Fruit fly (Drosophila melanogaster) whole organism, larva: ENCODE results near the gene Naa60.

Source experiments
- noc ChIP-seq: fragments of 200-800 bp; sonication (Bioruptor generic); optimal IDR thresholded peaks from 3 replicates; lab custom pipeline; 2019; ENCODE audit warnings: missing biosample characterization, mild to moderate bottlenecking, missing genetic modification characterization, moderate library complexity

The Naa60 gene

dm6 chr3L:9694867-9695236 lies 31.8 kb upstream of the Naa60 start:
- TF ChIP-seq noc (tag; lab: Kevin White, UChicago) = no peak

DNA sequence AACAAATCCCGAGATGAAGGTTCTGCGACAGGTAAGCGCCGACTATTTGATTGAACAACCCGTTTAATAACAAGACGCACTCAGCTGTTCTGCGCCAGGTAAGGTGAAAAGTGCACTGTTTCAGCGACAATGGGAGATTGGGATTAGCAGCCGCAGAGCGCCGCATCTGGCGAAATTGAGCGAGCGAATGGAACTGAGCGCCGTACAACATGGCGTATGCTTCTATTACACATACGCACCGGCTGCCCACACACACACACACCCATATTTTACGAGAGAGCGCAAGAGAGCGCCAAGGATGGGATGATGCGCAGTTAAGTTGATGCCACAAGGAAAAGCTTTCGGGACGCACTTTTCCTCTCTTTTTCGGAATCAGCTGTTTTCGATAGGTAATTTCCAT lies 31.5 kb upstream of the Naa60 start:
- no peak for TF ChIP-seq noc (tag; lab: Kevin White, UChicago)

dm6 chr3L:9695647-9696046 lies 31.0 kb upstream of the Naa60 start:
- no peak for TF ChIP-seq noc (tag; lab: Kevin White, UChicago)

DNA sequence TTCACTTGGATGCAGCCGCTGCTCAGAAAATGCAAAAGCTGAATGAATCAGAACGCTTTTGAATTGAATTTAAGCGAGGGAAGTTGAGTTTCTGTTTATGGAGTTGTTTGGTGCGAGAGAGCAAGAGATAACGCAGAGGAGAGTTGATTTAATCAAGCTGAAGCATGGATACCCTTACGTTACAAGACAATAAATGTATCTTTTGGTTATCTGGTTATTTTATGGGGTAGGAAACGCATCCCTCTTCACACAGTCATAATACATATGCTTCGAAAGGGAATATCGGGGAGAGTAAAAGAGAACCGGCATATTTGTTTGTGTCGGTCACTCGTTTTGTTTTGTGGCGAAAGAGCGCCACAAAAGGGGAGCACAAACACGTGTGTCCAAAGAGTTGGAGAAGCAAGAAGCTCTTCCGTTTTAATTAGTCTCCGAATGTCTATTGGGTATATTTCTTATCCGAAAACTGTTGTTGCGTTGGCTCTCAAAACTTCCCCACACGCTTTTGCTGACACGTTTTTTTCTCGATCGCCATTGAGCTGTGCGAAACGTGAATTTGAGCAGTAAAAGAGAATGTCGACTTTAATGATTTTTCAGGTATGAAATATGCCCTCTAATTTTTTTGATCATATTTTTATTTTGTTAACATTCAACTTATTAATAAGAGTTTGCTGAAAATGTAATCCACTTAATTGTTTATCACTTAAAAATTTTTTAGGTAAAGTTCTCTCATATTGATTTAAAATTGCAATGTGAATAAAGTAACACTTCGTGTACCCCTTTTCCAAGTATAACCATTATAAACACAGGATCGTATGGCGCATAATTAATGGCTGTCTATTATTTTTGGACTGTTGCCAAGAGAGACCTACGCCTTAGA lies 29.8 kb upstream of the Naa60 start, which contains the start of gene Prps:
Gene Prps (minus strand): TSS at position 51 of the 877 bp plus-strand sequence.
- TF ChIP-seq noc (tag; lab: Kevin White, UChicago) = peak; percentile 72

DNA sequence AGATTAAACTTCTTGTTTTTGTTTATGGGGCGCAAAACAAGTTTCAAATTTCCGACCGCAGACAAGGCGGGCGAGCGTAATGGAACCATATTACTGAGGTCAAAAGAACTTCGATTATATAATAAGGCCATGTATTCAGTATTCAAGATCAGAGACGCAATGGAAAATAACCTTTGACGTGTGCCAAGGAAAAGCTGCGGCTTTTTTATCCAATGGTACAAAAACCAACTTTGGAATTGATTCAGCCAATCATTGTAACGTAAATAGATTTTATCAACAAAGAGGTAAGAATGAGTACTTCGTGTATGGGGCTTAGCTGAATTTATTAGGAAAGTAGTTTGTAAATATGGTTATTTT lies 29.2 kb upstream of the Naa60 start:
- TF ChIP-seq noc (tag; lab: Kevin White, UChicago) = no peak

dm6 chr3L:9698193-9698642 lies 28.5 kb upstream of the Naa60 start, which contains the start of gene Ubc4:
Gene Ubc4, plus strand, starts transcription at chr3L:9698336.
- TF ChIP-seq noc (tag; lab: Kevin White, UChicago) = no peak

- no peak for TF ChIP-seq noc (tag; lab: Kevin White, UChicago)
Observed at dm6 chr3L:9703495-9703894, 23.2 kb upstream of the Naa60 start, which contains the start of gene CG6761. Gene CG6761, minus strand, starts transcription at chr3L:9703595.

- TF ChIP-seq noc (tag; lab: Kevin White, UChicago) = no peak
Observed at dm6 chr3L:9704162-9704748, 22.4 kb upstream of the Naa60 start, which contains the start of gene CG16711. Gene CG16711, plus strand, starts transcription at chr3L:9704331.

- no peak for TF ChIP-seq noc (tag; lab: Kevin White, UChicago)
Observed at dm6 chr3L:9705591-9705990, 21.1 kb upstream of the Naa60 start.

dm6 chr3L:9708797-9709196 lies 17.9 kb upstream of the Naa60 start:
- TF ChIP-seq noc (tag; lab: Kevin White, UChicago) = no peak

DNA sequence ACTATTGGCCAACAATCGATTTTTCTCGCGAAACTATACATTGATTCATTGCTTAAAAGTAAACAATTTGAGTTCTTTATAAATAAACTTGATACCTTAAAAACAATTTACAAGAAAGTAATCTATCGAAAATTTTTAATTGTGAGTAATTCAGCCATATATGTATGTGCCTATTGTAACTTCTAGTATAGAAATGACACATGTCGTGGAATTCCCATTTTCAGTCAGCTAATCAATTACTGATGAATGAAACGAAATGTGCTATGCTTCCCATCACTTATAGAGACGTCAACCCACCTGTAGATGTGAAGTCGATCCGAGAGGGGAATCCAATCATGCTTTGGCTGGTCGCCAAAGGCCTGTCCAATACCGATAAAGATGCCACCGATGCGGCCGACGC lies 15.5 kb upstream of the Naa60 start:
- TF ChIP-seq noc (tag; lab: Kevin White, UChicago) = no peak

DNA sequence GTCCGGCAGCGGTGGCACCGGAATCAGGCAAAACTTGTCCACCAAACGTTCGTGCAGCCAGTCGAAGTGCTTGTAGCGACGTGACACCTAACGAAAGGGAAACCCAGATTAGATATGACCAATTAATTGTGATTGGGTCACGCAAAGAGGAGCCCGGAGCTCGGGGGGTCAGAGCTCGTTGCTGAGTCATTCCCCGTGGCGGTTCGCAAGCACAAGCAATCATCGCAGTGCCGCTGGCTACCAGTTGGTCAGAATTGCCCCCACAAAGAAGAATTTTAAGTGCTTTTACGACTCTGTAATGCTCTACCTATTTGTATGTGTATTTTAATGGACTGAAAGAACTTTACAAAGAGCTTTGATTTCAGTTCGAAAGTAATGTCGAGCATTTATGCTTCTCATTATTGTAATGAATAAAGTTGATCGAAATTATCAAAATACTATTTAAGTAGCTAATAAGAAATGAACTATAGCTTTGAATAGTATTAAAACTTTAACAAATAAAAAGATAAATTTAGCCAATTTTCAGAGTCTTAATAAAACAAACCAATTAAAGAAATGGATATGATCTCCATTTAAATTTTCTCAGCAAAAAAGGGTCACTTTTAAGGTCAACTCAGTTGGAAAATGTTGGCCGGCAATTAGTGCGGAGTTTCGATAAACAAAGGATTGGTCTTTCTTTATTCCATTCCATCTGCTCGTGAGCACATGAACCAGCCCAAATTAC lies 14.5 kb upstream of the Naa60 start:
- no peak for TF ChIP-seq noc (tag; lab: Kevin White, UChicago)

- TF ChIP-seq noc (tag; lab: Kevin White, UChicago) = no peak
Observed at dm6 chr3L:9713383-9713827, 13.3 kb upstream of the Naa60 start, which contains the start of gene SH3PX1. Gene SH3PX1, minus strand, starts transcription at chr3L:9713827.

DNA sequence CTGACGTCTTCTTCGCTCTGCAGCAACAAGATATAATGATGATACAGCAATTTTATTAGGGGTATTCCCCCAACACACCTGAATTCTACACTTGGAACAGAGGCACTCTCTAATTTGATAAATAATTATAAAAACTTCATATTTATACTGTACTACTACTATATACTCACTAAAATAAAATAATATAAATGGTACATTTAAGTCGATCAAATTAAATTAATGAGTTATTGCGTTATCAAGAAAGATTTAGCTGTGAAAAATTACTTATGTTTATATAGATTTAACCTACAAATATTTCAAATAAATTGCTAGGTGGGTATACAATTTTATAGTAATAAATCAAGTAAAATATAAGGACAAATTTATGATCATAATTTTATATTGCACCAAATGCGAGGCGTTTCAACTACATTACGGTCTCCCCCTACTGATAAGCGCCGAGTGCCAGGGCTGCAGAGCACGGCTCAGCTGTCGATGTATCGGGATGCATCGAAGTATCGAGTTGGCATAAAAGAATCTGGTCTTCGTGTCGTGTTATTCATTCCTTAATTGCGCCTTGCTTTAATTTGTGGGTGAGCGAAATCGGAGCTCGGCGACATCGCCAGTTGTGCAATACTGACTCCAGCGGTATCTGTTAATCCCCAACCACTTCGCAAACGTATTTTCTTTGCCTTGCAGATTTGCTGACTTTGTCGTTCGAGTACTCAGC lies 12.7 kb upstream of the Naa60 start, which contains the start of gene vsg:
Gene vsg (plus strand): TSS at position 497 of the 709 bp plus-strand sequence.
- TF ChIP-seq noc (tag; lab: Kevin White, UChicago) = peak; percentile 76

DNA sequence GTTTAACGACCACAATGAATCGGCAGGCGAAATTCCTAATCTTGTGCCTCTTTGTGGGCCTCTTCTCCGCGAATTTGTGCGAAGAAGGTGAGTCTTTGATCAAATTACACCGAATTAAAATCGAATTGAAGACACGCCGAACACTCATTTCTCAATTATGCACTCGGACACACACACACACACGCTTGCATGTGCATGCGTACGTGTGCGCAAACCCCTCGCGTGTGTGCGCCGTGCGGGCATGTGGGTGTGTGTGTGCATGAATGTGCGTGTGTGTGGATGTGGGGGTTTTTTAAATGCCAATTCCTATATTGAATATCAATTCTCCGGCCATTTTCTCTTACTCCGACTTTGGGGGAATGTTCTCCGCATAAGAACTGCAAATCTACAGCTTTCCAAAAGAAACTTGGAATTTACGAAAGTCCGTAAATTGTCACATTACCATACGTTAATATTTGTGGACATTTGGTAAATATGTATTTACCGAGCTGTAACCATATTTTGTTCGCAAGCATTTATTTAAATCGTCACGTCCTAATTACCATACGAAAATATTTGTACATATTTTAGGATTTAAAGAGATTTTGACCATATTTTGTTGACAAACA lies 12.1 kb upstream of the Naa60 start:
- TF ChIP-seq noc (tag; lab: Kevin White, UChicago) = no peak
